Worm (Caenorhabditis elegans): Measurements from ENCODE around the gene F55B12.2.

DNA sequence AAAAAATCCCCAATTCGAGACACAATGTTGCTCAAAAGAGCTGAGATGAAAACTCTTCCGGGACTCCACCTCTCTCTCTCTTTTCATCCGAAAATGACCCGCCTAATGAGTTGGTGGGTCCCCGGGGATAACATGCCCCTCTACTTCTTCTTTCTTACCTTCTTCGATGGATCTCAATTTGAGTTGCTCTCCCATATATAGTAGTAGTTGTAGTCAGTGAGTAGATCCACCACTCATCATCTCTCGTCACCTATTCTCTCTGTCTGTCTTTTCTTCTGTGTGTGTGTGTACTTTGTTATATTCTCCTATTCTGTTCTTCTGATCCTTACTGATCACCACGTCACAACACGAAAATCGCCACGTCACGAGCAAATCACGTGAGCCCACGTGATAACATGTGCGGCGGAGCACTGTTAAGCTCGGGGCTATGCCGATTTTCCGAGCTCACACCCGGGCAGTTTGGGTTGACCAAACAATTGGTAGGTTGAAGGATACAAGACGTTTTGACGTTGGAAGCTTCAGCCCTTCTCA is 20.5 kb downstream of the F55B12.2 start, which contains the start of gene twk-32:
- no peak for TF ChIP-seq nhr-47 (tag; optimal IDR thresholded peaks at IDR 0.05)
- no peak for TF ChIP-seq unc-62 (GFP tag; optimal IDR thresholded peaks at IDR 0.05)
- no peak for TF ChIP-seq nhr-28 (tag; optimal IDR thresholded peaks at IDR 0.05)
- TF ChIP-seq Y116A8C.19 (tag; optimal IDR thresholded peaks at IDR 0.05; ENCODE audit: borderline replicate concordance) = no peak
- no peak for TF ChIP-seq sptf-1 (tag; optimal IDR thresholded peaks at IDR 0.05)
